Fruit fly (Drosophila melanogaster) whole organism: ENCODE data around the gene aly.

ENCODE experiments used
- CG8478 ChIP-seq: fragments of >200 bp; optimal IDR thresholded peaks from 2 replicates; lab custom pipeline; 2018; ENCODE audit warnings: inconsistent platforms
- Dll ChIP-seq: fragments of >200 bp; optimal IDR thresholded peaks from 2 replicates; lab custom pipeline; 2017
- pan ChIP-seq: fragments of >200 bp; optimal IDR thresholded peaks from 2 replicates; lab custom pipeline; 2017
- psq ChIP-seq: fragments of >200 bp; optimal IDR thresholded peaks from 2 replicates; lab custom pipeline; 2017
- usp ChIP-seq: fragments of >200 bp; optimal IDR thresholded peaks from 2 replicates; lab custom pipeline; 2017; ENCODE audit warnings: missing biosample characterization, missing genetic modification characterization, mixed read lengths

DNA sequence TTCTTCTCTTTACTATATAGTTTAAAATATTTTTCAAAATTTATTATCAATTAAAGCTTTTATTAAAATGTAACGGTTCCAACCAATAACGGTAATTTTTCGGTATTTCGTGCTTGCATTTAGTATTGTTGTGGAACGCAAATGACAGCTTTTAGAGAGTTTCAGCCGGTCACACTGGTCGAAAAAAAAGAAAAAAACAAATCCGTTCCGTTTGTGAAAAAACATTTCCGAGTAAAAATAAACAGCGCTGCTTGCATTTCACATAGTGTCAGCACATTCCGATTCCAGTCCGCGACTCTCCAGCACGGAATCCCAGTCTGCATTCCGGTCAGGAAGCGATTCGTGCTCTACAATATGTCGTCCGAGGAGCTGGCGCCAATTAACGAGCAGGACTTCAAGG, 23.9 kb upstream of the aly start, which contains the start of gene CG32485:
- TF ChIP-seq usp: no peak
- TF ChIP-seq pan (lab: Kevin White, UChicago): no peak
- no peak for TF ChIP-seq psq
- TF ChIP-seq CG8478: no peak
- TF ChIP-seq Dll (lab: Kevin White, UChicago): no peak
